Worm (Caenorhabditis elegans): ENCODE results near the gene Y75B8A.10.

- TF ChIP-seq nhr-21 (tag; optimal IDR thresholded peaks at IDR 0.05) = no peak
- no peak for TF ChIP-seq snpc-4 (tag; optimal IDR thresholded peaks at IDR 0.05)
- TF ChIP-seq ceh-82 (tag; optimal IDR thresholded peaks at IDR 0.05) = no peak
- no peak for TF ChIP-seq nhr-12 (tag; optimal IDR thresholded peaks at IDR 0.05)
Observed at ce11 chrIII:12157576-12157975, 25.2 kb downstream of the Y75B8A.10 start.

Measured in whole organism, L2 larva.